Worm (Caenorhabditis elegans): Measurements from ENCODE around the gene perm-1.

Gene perm-1

DNA sequence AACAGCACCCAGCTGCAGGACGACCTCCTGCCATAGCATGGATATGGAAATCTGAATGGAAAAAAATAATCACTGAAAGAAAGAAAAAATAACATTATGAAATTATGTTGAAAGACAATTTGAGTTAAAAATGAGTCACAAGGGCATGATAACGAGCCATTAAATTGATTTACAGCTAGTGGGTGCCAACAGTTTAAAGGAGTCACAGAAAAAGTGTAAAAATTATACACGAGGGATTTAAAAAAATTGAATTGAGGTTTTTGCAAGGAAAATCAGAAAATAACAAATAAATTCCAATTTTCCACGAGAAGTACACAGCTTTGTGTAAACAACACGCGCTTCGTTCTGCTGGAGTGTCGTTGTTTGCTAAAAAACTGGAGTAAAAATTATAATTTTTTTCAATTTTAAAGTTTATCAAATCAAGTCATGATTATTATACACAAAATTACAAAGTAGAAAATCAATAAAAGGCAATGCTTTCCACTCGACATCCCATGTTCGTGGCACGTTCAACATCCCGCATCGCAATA lies 6.7 kb upstream of the perm-1 start, which contains the start of gene T01H3.3 (continued):
- TF ChIP-seq daf-8 (GFP tag; IDR thresholded peaks at IDR 0.05) (no peak), Y105C5A.15 (GFP tag; IDR thresholded peaks at IDR 0.05) (no peak), Y75B8A.6 (GFP tag; IDR thresholded peaks at IDR 0.05) (no peak), jun-1 (tag; optimal IDR thresholded peaks at IDR 0.05) (no peak), egl-43 (GFP tag; IDR thresholded peaks at IDR 0.05) (no peak), daf-16 (GFP tag; optimal IDR thresholded peaks at IDR 0.05) (no peak), daf-16 (tag; optimal IDR thresholded peaks at IDR 0.05) (peak; percentile 16), dmd-8 (GFP tag; IDR thresholded peaks at IDR 0.05) (no peak), nhr-48 (tag; optimal IDR thresholded peaks at IDR 0.05) (no peak), set-16 (GFP tag; IDR thresholded peaks at IDR 0.05) (no peak), ceh-20 (GFP tag; IDR thresholded peaks at IDR 0.05) (no peak), dmd-9 (GFP tag; IDR thresholded peaks at IDR 0.05) (no peak), madf-9 (GFP tag; conservative IDR thresholded peaks at IDR 0.05) (no peak), lin-38 (GFP tag; IDR thresholded peaks at IDR 0.05) (peak; percentile 20; the same call in 1 of the 2 replicates), cey-2 (tag; optimal IDR thresholded peaks at IDR 0.05; ENCODE audit: borderline replicate concordance, insufficient read depth) (no peak), hmg-1.1 (GFP tag; IDR thresholded peaks at IDR 0.05) (no peak), lir-3 (tag; optimal IDR thresholded peaks at IDR 0.05) (no peak), nhr-102 (tag; optimal IDR thresholded peaks at IDR 0.05) (no peak), ama-1 (optimal IDR thresholded peaks at IDR 0.05) (no peak), dpl-1 (GFP tag; optimal IDR thresholded peaks at IDR 0.05) (peak; percentile 41), Y48G9A.11 (GFP tag; IDR thresholded peaks at IDR 0.05) (peak; percentile 59), unc-62 (GFP tag; optimal IDR thresholded peaks at IDR 0.05 in 1 of 2) (no peak), unc-62 (tag; optimal IDR thresholded peaks at IDR 0.05) (no peak), aha-1 (tag) (peak; percentile 86), zip-2 (tag; optimal IDR thresholded peaks at IDR 0.05) (no peak), lin-13 (GFP tag; optimal IDR thresholded peaks at IDR 0.05) (no peak), ceh-28 (tag; optimal IDR thresholded peaks at IDR 0.05) (no peak), ctbp-1 (GFP tag; IDR thresholded peaks at IDR 0.05) (no peak), lsy-2 (tag; optimal IDR thresholded peaks at IDR 0.05) (peak in 1 of 2 experiments; percentile 83), mes-2 (tag; optimal IDR thresholded peaks at IDR 0.05; ENCODE audit: poor library complexity, severe bottlenecking) (peak; percentile 67), pqm-1 (tag; optimal IDR thresholded peaks at IDR 0.05) (no peak), attf-4 (tag; optimal IDR thresholded peaks at IDR 0.05) (no peak), vab-7 (GFP tag; IDR thresholded peaks at IDR 0.05) (no peak), zag-1 (tag; optimal IDR thresholded peaks at IDR 0.05) (no peak), rbr-2 (tag; optimal IDR thresholded peaks at IDR 0.05) (peak; percentile 16), ceh-82 (tag; optimal IDR thresholded peaks at IDR 0.05) (no peak), ztf-7 (tag; optimal IDR thresholded peaks at IDR 0.05) (no peak), saeg-2 (GFP tag; IDR thresholded peaks at IDR 0.05) (no peak), madf-5 (GFP tag; IDR thresholded peaks at IDR 0.05) (no peak), spr-1 (tag; optimal IDR thresholded peaks at IDR 0.05) (no peak), mxl-2 (GFP tag; conservative IDR thresholded peaks at IDR 0.05) (no peak), zfp-2 (tag; optimal IDR thresholded peaks at IDR 0.05) (no peak), nhr-11 (tag; optimal IDR thresholded peaks at IDR 0.05) (no peak), unc-130 (GFP tag; optimal IDR thresholded peaks at IDR 0.05) (no peak), ztf-11 (tag; optimal IDR thresholded peaks at IDR 0.05) (no peak), hlh-30 (tag; optimal IDR thresholded peaks at IDR 0.05; ENCODE audit: insufficient read depth) (peak; percentile 30), lin-15B (tag; optimal IDR thresholded peaks at IDR 0.05) (no peak), mdl-1 (tag; optimal IDR thresholded peaks at IDR 0.05) (no peak), pha-4 (GFP tag; IDR thresholded peaks at IDR 0.05) (no peak), pha-4 (tag; optimal IDR thresholded peaks at IDR 0.05) (peak; percentile 65), ZK546.5 (tag; optimal IDR thresholded peaks at IDR 0.05) (no peak), nhr-42 (GFP tag; IDR thresholded peaks at IDR 0.05) (no peak), spr-3 (GFP tag; optimal IDR thresholded peaks at IDR 0.05) (no peak)

Data from whole organism, L4 larva.